Fruit fly (Drosophila melanogaster): Measurements from ENCODE around the gene CG42827.

DNA sequence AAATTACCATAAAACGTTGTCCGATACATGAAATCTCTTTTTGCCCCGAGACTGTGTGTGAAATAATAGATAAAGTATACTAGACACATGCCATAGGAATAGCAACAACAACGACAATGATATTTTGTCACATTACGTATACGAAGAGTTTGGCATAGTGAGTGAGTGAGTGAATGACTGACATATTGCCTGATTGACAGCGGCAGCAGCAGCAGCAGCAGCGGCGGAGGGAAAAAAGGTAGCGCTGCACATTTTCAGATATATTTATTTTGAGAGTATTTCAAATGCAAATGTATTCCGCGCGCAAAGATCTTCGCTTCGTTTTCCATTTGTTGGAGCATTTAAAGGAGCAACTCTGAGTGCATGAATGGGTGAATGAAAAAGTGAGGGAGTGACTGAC lies 36.2 kb upstream of the CG42827 start:
- TF ChIP-seq CG8478 (optimal IDR thresholded peaks at IDR 0.05) = no peak
- TF ChIP-seq CTCF (optimal IDR thresholded peaks at IDR 0.05) = no peak

All from S2 (cell line).